Worm (Caenorhabditis elegans) whole organism, young adult: ENCODE measurements around the gene H10E21.4.

Source experiments
- C06A6.2 ChIP-seq: fragments of 200-800 bp; sonication (Bioruptor generic); conservative IDR thresholded peaks from 2 replicates; pipeline ENCODE4 v1.3.6; 2022; ENCODE audit warnings: missing genetic modification characterization, missing compliant biosample characterization
- akir-1 ChIP-seq: fragments of 200-800 bp; sonication (Bioruptor generic); optimal IDR thresholded peaks from 2 replicates; lab custom pipeline; 2018; ENCODE audit warnings: mild to moderate bottlenecking, missing genetic modification characterization, moderate library complexity, missing compliant biosample characterization
- ceh-91 ChIP-seq: fragments of 200-800 bp; sonication (Bioruptor generic); IDR thresholded peaks from 2 replicates; pipeline ENCODE4 v1.3.6; 2022; ENCODE audit warnings: missing genetic modification reagents, missing genetic modification characterization, missing compliant biosample characterization
- dpl-1 ChIP-seq: fragments of 150-350 bp; optimal IDR thresholded peaks from 2 replicates; lab custom pipeline; 2014; ENCODE audit warnings: missing biosample characterization, missing genetic modification reagents, missing genetic modification characterization
- hmg-1.2 ChIP-seq: fragments of 200-800 bp; sonication (Bioruptor generic); IDR thresholded peaks from 2 replicates; pipeline ENCODE4 v1.3.6; 2022; ENCODE audit warnings: missing genetic modification reagents, missing genetic modification characterization, missing compliant biosample characterization
- lin-35 ChIP-seq, 3 experiments: fragments of 150-350 bp in 2 of 3; sonication (generic microtip) in 1 of 3; optimal IDR thresholded peaks; 2 replicates each; lab custom pipeline; 2014 to 2018; ENCODE audit warnings: missing biosample characterization in 3 of 3, missing genetic modification characterization in 3 of 3, missing genetic modification reagents in 3 of 3
- pha-4 ChIP-seq: fragments of 150-350 bp; sonication (generic microtip); optimal IDR thresholded peaks from 2 replicates; lab custom pipeline; 2014; ENCODE audit warnings: missing biosample characterization, missing genetic modification reagents, missing genetic modification characterization
- snpc-4 ChIP-seq, 5 experiments: fragments of 150-350 bp in 1 of 5; sonication (generic microtip) in 4 of 5; optimal IDR thresholded peaks; 2 replicates each; lab custom pipeline; 2014 to 2018; ENCODE audit warnings: missing genetic modification characterization in 5 of 5, missing biosample characterization in 3 of 5, antibody characterized with exemption in 2 of 5, mild to moderate bottlenecking in 2 of 5, missing compliant biosample characterization in 2 of 5, missing genotype in 2 of 5, moderate library complexity in 2 of 5, missing genetic modification reagents in 1 of 5
- tlf-1 ChIP-seq: fragments of 200-800 bp; sonication (Bioruptor generic); optimal IDR thresholded peaks from 2 replicates; lab custom pipeline; 2018; ENCODE audit warnings: mild to moderate bottlenecking, missing genetic modification characterization, missing compliant biosample characterization
- unc-62 ChIP-seq: fragments of 150-350 bp; optimal IDR thresholded peaks from 2 replicates; lab custom pipeline; 2014; ENCODE audit warnings: missing biosample characterization, missing genetic modification reagents, missing genetic modification characterization
- zim-3 ChIP-seq: sonication (generic microtip); optimal IDR thresholded peaks from 2 replicates; lab custom pipeline; 2017; ENCODE audit warnings: mild to moderate bottlenecking, missing genetic modification characterization, moderate library complexity, missing compliant biosample characterization
- ztf-25 ChIP-seq: fragments of 200-800 bp; sonication (Bioruptor generic); IDR thresholded peaks from 2 replicates; pipeline ENCODE4 v1.3.6; 2022; ENCODE audit warnings: missing genetic modification reagents, missing genetic modification characterization, missing compliant biosample characterization

- TF ChIP-seq hmg-1.2 (GFP tag; lab: Robert Waterston, UW) (no peak), unc-62 (GFP tag; lab: Kevin White, UChicago) (no peak), pha-4 (tag; lab: Kevin White, UChicago) (no peak), dpl-1 (no peak), zim-3 (no peak), akir-1 (GFP tag; lab: Kevin White, UChicago) (no peak), C06A6.2 (no peak), lin-35 (GFP tag; optimal IDR thresholded peaks at IDR 0.05; lab: Kevin White, UChicago) (no peak), tlf-1 (GFP tag; lab: Kevin White, UChicago) (no peak), snpc-4 (GFP tag; optimal IDR thresholded peaks at IDR 0.05; lab: Kevin White, UChicago) (no peak), snpc-4 (tag; optimal IDR thresholded peaks at IDR 0.05; lab: Kevin White, UChicago) (no peak), ceh-91 (no peak), ztf-25 (GFP tag; lab: Robert Waterston, UW) (no peak)
Observed at ce11 chrIII:16797-17196, 2.7 kb downstream of the H10E21.4 start.
